Fruit fly (Drosophila melanogaster): ENCODE results near the gene Ipk2.

Gene Ipk2

DNA sequence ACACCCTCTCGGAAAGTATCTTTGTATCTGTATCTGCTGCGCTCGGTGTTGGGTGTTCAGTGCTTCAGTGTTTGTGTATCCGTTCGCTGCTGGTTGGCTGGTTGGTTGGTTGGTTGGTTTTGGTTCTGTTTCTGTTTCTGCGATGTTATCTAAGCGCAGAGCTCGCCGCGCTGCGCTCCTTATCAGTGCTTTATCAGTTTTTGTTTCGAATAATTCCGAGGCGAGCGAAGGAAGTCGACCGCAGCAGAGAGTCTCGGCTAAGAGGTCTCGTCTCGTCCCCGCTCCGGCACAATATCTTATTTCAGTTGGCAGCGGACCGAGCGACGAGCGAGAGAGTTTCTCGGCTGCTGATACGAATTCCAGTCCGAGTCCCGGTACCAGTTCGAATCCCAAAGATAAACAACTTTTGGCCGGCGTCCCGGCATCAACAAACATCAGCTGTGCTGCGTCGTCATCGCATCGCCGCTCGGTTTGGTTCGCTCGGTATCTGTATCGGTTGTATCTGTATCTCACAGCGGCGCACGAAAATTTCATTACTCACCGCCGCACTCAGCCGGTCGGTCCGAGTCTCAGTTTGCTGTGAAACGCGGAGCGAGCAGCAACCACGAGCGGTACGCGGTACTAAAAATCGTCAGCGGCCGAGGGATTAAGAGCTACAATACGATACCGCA, 50.8 kb downstream of the Ipk2 start (continued):
- TF ChIP-seq knrl (GFP tag; IDR thresholded peaks at IDR 0.05; ENCODE audit: partially characterized antibody) (peak; percentile 45; the same call in 2 of the 3 replicates), slbo (GFP tag; IDR thresholded peaks at IDR 0.05) (peak; percentile 23; the same call in 1 of the 2 replicates), CG12236 (GFP tag; optimal IDR thresholded peaks at IDR 0.05) (peak; percentile 13), HHEX (GFP tag; optimal IDR thresholded peaks at IDR 0.05) (peak; percentile 37), peb (GFP tag; IDR thresholded peaks at IDR 0.05) (0 out of 2 replicates have a peak, but pooled peaks have one; percentile 23), eyg (GFP tag; optimal IDR thresholded peaks at IDR 0.05) (peak; percentile 45), grau (tag; optimal IDR thresholded peaks at IDR 0.05) (peak; percentile 5), CG7928 (GFP tag; optimal IDR thresholded peaks at IDR 0.05) (peak; percentile 32), Max (GFP tag; optimal IDR thresholded peaks at IDR 0.05) (no peak), CG42726 (GFP tag; IDR thresholded peaks at IDR 0.05; ENCODE audit: partially characterized antibody) (peak; percentile 70), Adf1 (GFP tag; IDR thresholded peaks at IDR 0.05) (peak; percentile 86), Awh (GFP tag; IDR thresholded peaks at IDR 0.05) (0 out of 2 replicates have a peak, but pooled peaks have one; percentile 6), CG30431 (GFP tag; optimal IDR thresholded peaks at IDR 0.05) (no peak), CG11504 (tag; optimal IDR thresholded peaks at IDR 0.05) (peak; percentile 43), CG11085 (GFP tag; IDR thresholded peaks at IDR 0.05) (0 out of 2 replicates have a peak, but pooled peaks have one; percentile 9), CG9727 (GFP tag; optimal IDR thresholded peaks at IDR 0.05) (peak; percentile 48), CG2712 (tag; optimal IDR thresholded peaks at IDR 0.05) (peak; percentile 48), bigmax (GFP tag; optimal IDR thresholded peaks at IDR 0.05) (peak; percentile 36), CG1233 (GFP tag; optimal IDR thresholded peaks at IDR 0.05) (peak; percentile 21), MTF-1 (GFP tag; optimal IDR thresholded peaks at IDR 0.05; ENCODE audit: borderline replicate concordance) (peak; percentile 60), CG3163 (GFP tag; optimal IDR thresholded peaks at IDR 0.05) (peak; percentile 22), unc-4 (GFP tag; IDR thresholded peaks at IDR 0.05; ENCODE audit: partially characterized antibody) (peak; percentile 52), lbe (GFP tag; optimal IDR thresholded peaks at IDR 0.05) (peak; percentile 49), CG10267 (tag; optimal IDR thresholded peaks at IDR 0.05) (no peak), Meics (GFP tag; optimal IDR thresholded peaks at IDR 0.05) (peak; percentile 38), nom (GFP tag; optimal IDR thresholded peaks at IDR 0.05) (peak; percentile 50), abd-A (tag; optimal IDR thresholded peaks at IDR 0.05) (peak; percentile 70), exex (tag; optimal IDR thresholded peaks at IDR 0.05) (peak; percentile 77), E2f2 (GFP tag; IDR thresholded peaks at IDR 0.05) (peak; percentile 22; the same call in 1 of the 2 replicates), dysf (GFP tag; IDR thresholded peaks at IDR 0.05) (no peak), Trl (optimal IDR thresholded peaks at IDR 0.05) (peak; percentile 52 to 75), Trl (GFP tag; optimal IDR thresholded peaks at IDR 0.05) (peak; percentile 63), Ets97D (GFP tag; optimal IDR thresholded peaks at IDR 0.05) (no peak), MESR4 (GFP tag; optimal IDR thresholded peaks at IDR 0.05) (peak; percentile 15), D19B (GFP tag; optimal IDR thresholded peaks at IDR 0.05) (peak; percentile 49), Nf-YB (GFP tag; optimal IDR thresholded peaks at IDR 0.05) (peak; percentile 93), Rfx (GFP tag; IDR thresholded peaks at IDR 0.05) (peak; percentile 48; the same call in 1 of the 2 replicates), onecut (GFP tag; IDR thresholded peaks at IDR 0.05) (peak; percentile 16; the same call in 1 of the 2 replicates), CG7745 (tag; optimal IDR thresholded peaks at IDR 0.05) (peak; percentile 28), CG32532 (GFP tag; IDR thresholded peaks at IDR 0.05) (0 out of 2 replicates have a peak, but pooled peaks have one; percentile 41), CG13624 (GFP tag; optimal IDR thresholded peaks at IDR 0.05) (peak; percentile 31), Blimp-1 (GFP tag; optimal IDR thresholded peaks at IDR 0.05) (peak; percentile 19), gro (GFP tag; optimal IDR thresholded peaks at IDR 0.05) (peak; percentile 78), her (GFP tag; optimal IDR thresholded peaks at IDR 0.05) (peak; percentile 81), Sry-β (GFP tag; optimal IDR thresholded peaks at IDR 0.05) (no peak), mld (GFP tag; IDR thresholded peaks at IDR 0.05; ENCODE audit: partially characterized antibody) (0 out of 3 replicates have a peak, but pooled peaks have one; percentile 51), CG8765 (GFP tag; IDR thresholded peaks at IDR 0.05) (peak; percentile 32; the same call in 1 of the 2 replicates), CG7271 (tag; optimal IDR thresholded peaks at IDR 0.05) (peak; percentile 21)

Measured in whole organism, embryonic.